Worm (Caenorhabditis elegans) whole organism, mixed stage, embryonic: ENCODE data around the gene clec-163.
A peak's percentile ranks its signal among the peaks of the same experiment; 100 is the strongest.

ENCODE experiments used
- M03D4.4 ChIP-seq: sonication (generic microtip); optimal IDR thresholded peaks from 2 replicates; lab custom pipeline; 2017; ENCODE audit warnings: mild to moderate bottlenecking, missing genetic modification characterization, missing compliant biosample characterization
- bed-3 ChIP-seq: fragments of 200-800 bp; sonication (Bioruptor generic); optimal IDR thresholded peaks from 3 replicates; lab custom pipeline; 2018; ENCODE audit warnings: mild to moderate bottlenecking, missing genetic modification characterization, moderate library complexity, missing compliant biosample characterization
- blmp-1 ChIP-seq: fragments of 150-350 bp; optimal IDR thresholded peaks from 2 replicates; lab custom pipeline; 2014; ENCODE audit warnings: missing biosample characterization, missing genetic modification characterization
- ceh-39 ChIP-seq: fragments of 150-350 bp; optimal IDR thresholded peaks from 2 replicates; lab custom pipeline; 2014; ENCODE audit warnings: missing biosample characterization, missing genetic modification characterization
- ceh-43 ChIP-seq: fragments of 200-800 bp; sonication (Bioruptor generic); optimal IDR thresholded peaks from 2 replicates; lab custom pipeline; 2018; ENCODE audit warnings: mild to moderate bottlenecking, missing genetic modification characterization, moderate library complexity, missing compliant biosample characterization
- ceh-83 ChIP-seq: fragments of 200-800 bp; sonication (Bioruptor generic); optimal IDR thresholded peaks from 2 replicates; lab custom pipeline; 2018; ENCODE audit warnings: mild to moderate bottlenecking, missing genetic modification characterization, missing compliant biosample characterization
- ces-1 ChIP-seq: fragments of 150-350 bp; optimal IDR thresholded peaks from 2 replicates; lab custom pipeline; 2014; ENCODE audit warnings: missing biosample characterization, missing genetic modification reagents, missing genetic modification characterization
- cnd-1 ChIP-seq: fragments of 200-800 bp; sonication (Bioruptor generic); optimal IDR thresholded peaks from 2 replicates; lab custom pipeline; 2018; ENCODE audit warnings: mild to moderate bottlenecking, missing genetic modification characterization, missing compliant biosample characterization
- drap-1 ChIP-seq: fragments of 200-800 bp; sonication (Bioruptor generic); optimal IDR thresholded peaks from 3 replicates; lab custom pipeline; 2018; ENCODE audit warnings: mild to moderate bottlenecking, missing genetic modification characterization, missing compliant biosample characterization
- elt-1 ChIP-seq: sonication (generic microtip); optimal IDR thresholded peaks from 2 replicates; lab custom pipeline; 2017; ENCODE audit warnings: missing genetic modification characterization, mild to moderate bottlenecking, missing compliant biosample characterization, antibody characterized with exemption, moderate library complexity, borderline replicate concordance; ENCODE audit not compliant: insufficient read depth
- elt-3 ChIP-seq: fragments of 150-350 bp; optimal IDR thresholded peaks from 2 replicates; lab custom pipeline; 2014; ENCODE audit warnings: missing biosample characterization, missing genetic modification characterization
- flh-1 ChIP-seq: fragments of 200-800 bp; sonication (Bioruptor generic); optimal IDR thresholded peaks from 2 replicates; lab custom pipeline; 2018; ENCODE audit warnings: mild to moderate bottlenecking, missing genetic modification characterization, moderate library complexity, missing compliant biosample characterization
- hlh-1 ChIP-seq: fragments of 150-350 bp; optimal IDR thresholded peaks from 2 replicates; lab custom pipeline; 2014; ENCODE audit warnings: missing biosample characterization, missing genetic modification reagents, missing genetic modification characterization
- lin-13 ChIP-seq: fragments of 150-350 bp; optimal IDR thresholded peaks from 2 replicates; lab custom pipeline; 2014; ENCODE audit warnings: missing biosample characterization, missing genetic modification characterization
- lin-32 ChIP-seq: fragments of 200-800 bp; sonication (Bioruptor generic); optimal IDR thresholded peaks from 2 replicates; lab custom pipeline; 2018; ENCODE audit warnings: mild to moderate bottlenecking, missing genetic modification characterization, missing compliant biosample characterization
- lsy-2 ChIP-seq: fragments of 150-350 bp; optimal IDR thresholded peaks from 2 replicates; lab custom pipeline; 2014; ENCODE audit warnings: missing biosample characterization, missing genetic modification characterization
- mab-5 ChIP-seq: fragments of 150-350 bp; optimal IDR thresholded peaks from 2 replicates; lab custom pipeline; 2014; ENCODE audit warnings: missing biosample characterization, missing genetic modification characterization
- mls-2 ChIP-seq: sonication (generic microtip); optimal IDR thresholded peaks from 2 replicates; lab custom pipeline; 2016; ENCODE audit warnings: mild to moderate bottlenecking, missing genetic modification characterization, moderate library complexity, missing compliant biosample characterization
- nhr-12 ChIP-seq: fragments of 150-350 bp; optimal IDR thresholded peaks from 2 replicates; lab custom pipeline; 2014; ENCODE audit warnings: missing biosample characterization, missing genetic modification characterization
- nhr-2 ChIP-seq: fragments of 150-350 bp; optimal IDR thresholded peaks from 2 replicates; lab custom pipeline; 2014; ENCODE audit warnings: missing biosample characterization, missing genetic modification characterization
- nhr-237 ChIP-seq: fragments of 150-350 bp; optimal IDR thresholded peaks from 2 replicates; lab custom pipeline; 2014; ENCODE audit warnings: missing biosample characterization, missing genetic modification characterization
- nhr-28 ChIP-seq: fragments of 150-350 bp; optimal IDR thresholded peaks from 2 replicates; lab custom pipeline; 2014; ENCODE audit warnings: missing biosample characterization, missing genetic modification characterization
- nhr-76 ChIP-seq: sonication (generic microtip); optimal IDR thresholded peaks from 2 replicates; lab custom pipeline; 2017; ENCODE audit warnings: missing biosample characterization, missing genetic modification characterization
- pha-4 ChIP-seq: fragments of 150-350 bp; optimal IDR thresholded peaks from 2 replicates; lab custom pipeline; 2018; ENCODE audit warnings: missing biosample characterization, missing genetic modification reagents, missing genetic modification characterization
- sem-2 ChIP-seq: fragments of 200-800 bp; sonication (Bioruptor generic); optimal IDR thresholded peaks from 2 replicates; lab custom pipeline; 2018; ENCODE audit warnings: mild to moderate bottlenecking, missing genetic modification characterization, missing compliant biosample characterization
- snpc-4 ChIP-seq: fragments of 150-350 bp; optimal IDR thresholded peaks from 2 replicates; lab custom pipeline; 2014; ENCODE audit warnings: missing biosample characterization, missing genetic modification characterization
- sptf-1 ChIP-seq: sonication (generic microtip); optimal IDR thresholded peaks from 2 replicates; lab custom pipeline; 2017; ENCODE audit warnings: mild to moderate bottlenecking, missing genetic modification characterization, moderate library complexity, missing compliant biosample characterization
- tbx-8 ChIP-seq: fragments of 200-800 bp; sonication (Bioruptor generic); optimal IDR thresholded peaks from 2 replicates; lab custom pipeline; 2018; ENCODE audit warnings: mild to moderate bottlenecking, missing genetic modification characterization, moderate library complexity, missing compliant biosample characterization
- unc-39 ChIP-seq: fragments of 150-350 bp; optimal IDR thresholded peaks from 2 replicates; lab custom pipeline; 2014; ENCODE audit warnings: missing biosample characterization, missing genetic modification characterization
- unc-62 ChIP-seq: fragments of 150-350 bp; optimal IDR thresholded peaks from 2 replicates; lab custom pipeline; 2014; ENCODE audit warnings: missing biosample characterization, missing genetic modification reagents, missing genetic modification characterization
- zip-8 ChIP-seq: fragments of 150-350 bp; optimal IDR thresholded peaks from 2 replicates; lab custom pipeline; 2014; ENCODE audit warnings: missing biosample characterization, missing genetic modification characterization
- ztf-11 ChIP-seq: fragments of 150-350 bp; optimal IDR thresholded peaks from 2 replicates; lab custom pipeline; 2014; ENCODE audit warnings: missing biosample characterization, missing genetic modification characterization

clec-163 gene

ce11 chrIII:10807956-10808355 lies 13.8 kb downstream of the clec-163 start (continued):
- TF ChIP-seq sptf-1 (tag; lab: Kevin White, UChicago), result no peak

DNA sequence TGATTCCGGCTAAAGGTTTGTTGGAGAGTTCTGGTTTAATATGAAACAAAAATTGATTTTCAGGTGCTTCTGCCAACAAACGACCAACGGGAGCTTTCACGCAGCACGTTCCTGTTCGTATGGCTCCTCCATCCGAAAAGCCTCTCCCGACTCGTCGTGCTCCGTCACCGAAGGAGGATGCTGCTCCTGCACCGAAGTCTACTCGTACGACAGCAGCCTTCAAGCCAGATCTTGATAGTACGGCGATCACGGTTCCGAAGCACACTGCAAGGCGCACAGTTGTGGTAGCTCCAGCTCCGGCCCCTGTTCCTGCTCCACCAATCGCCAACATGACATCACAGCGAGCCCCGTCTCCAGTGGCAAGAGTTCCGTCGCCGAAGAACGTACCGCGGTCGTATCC lies 14.7 kb downstream of the clec-163 start:
- TF ChIP-seq nhr-237 (tag; lab: Kevin White, UChicago) (no peak), flh-1 (no peak), elt-3 (no peak), lin-13 (tag; lab: Kevin White, UChicago) (no peak), blmp-1 (tag; lab: Kevin White, UChicago) (no peak), snpc-4 (tag; lab: Kevin White, UChicago) (no peak), sem-2 (GFP tag; lab: Kevin White, UChicago) (no peak), drap-1 (GFP tag; lab: Kevin White, UChicago) (no peak), ces-1 (GFP tag; lab: Kevin White, UChicago) (no peak), zip-8 (tag; lab: Kevin White, UChicago) (no peak), unc-62 (GFP tag; lab: Kevin White, UChicago) (no peak), M03D4.4 (tag; lab: Kevin White, UChicago) (no peak), elt-1 (no peak), ceh-83 (no peak), hlh-1 (tag; lab: Kevin White, UChicago) (no peak), cnd-1 (tag; lab: Kevin White, UChicago) (no peak), nhr-2 (tag; lab: Kevin White, UChicago) (no peak), lsy-2 (tag; lab: Kevin White, UChicago) (no peak)
- TF ChIP-seq, all 35 proteins: peak for 0

- TF ChIP-seq nhr-76, result no peak
- no peak for TF ChIP-seq mab-5 (tag; lab: Kevin White, UChicago)
- no peak for TF ChIP-seq sem-2 (GFP tag; lab: Kevin White, UChicago)
- TF ChIP-seq snpc-4 (tag; lab: Kevin White, UChicago), result no peak
- no peak for TF ChIP-seq lin-32 (GFP tag; lab: Kevin White, UChicago)
- TF ChIP-seq tbx-8 (GFP tag; lab: Kevin White, UChicago), result no peak
- TF ChIP-seq ces-1 (GFP tag; lab: Kevin White, UChicago), result no peak
- no peak for TF ChIP-seq drap-1 (GFP tag; lab: Kevin White, UChicago)
- no peak for TF ChIP-seq M03D4.4 (tag; lab: Kevin White, UChicago)
- no peak for TF ChIP-seq nhr-237 (tag; lab: Kevin White, UChicago)
- no peak for TF ChIP-seq bed-3 (GFP tag; lab: Kevin White, UChicago)
- TF ChIP-seq nhr-28 (tag; lab: Kevin White, UChicago), result no peak
- TF ChIP-seq, all 35 proteins: peak for 0
Observed at ce11 chrIII:10809568-10809967, 15.4 kb downstream of the clec-163 start.

- TF ChIP-seq cnd-1 (tag; lab: Kevin White, UChicago) (no peak), nhr-237 (tag; lab: Kevin White, UChicago) (no peak), mab-5 (tag; lab: Kevin White, UChicago) (no peak), unc-39 (tag; lab: Kevin White, UChicago) (no peak), ceh-39 (tag; lab: Kevin White, UChicago) (no peak), lin-32 (GFP tag; lab: Kevin White, UChicago) (no peak), blmp-1 (tag; lab: Kevin White, UChicago) (no peak), sptf-1 (tag; lab: Kevin White, UChicago) (no peak), flh-1 (no peak), nhr-76 (no peak), elt-3 (no peak), sem-2 (GFP tag; lab: Kevin White, UChicago) (no peak), ztf-11 (tag; lab: Kevin White, UChicago) (no peak), bed-3 (GFP tag; lab: Kevin White, UChicago) (no peak), M03D4.4 (tag; lab: Kevin White, UChicago) (no peak), hlh-1 (tag; lab: Kevin White, UChicago) (no peak)
Observed at ce11 chrIII:10810483-10810836, 16.3 kb downstream of the clec-163 start.

ce11 chrIII:10810837-10811814 lies 17.0 kb downstream of the clec-163 start:
- no peak for TF ChIP-seq hlh-1 (tag; lab: Kevin White, UChicago)
- no peak for TF ChIP-seq nhr-12 (tag; lab: Kevin White, UChicago)
- TF ChIP-seq ceh-43 (GFP tag; lab: Kevin White, UChicago), result no peak
- no peak for TF ChIP-seq blmp-1 (tag; lab: Kevin White, UChicago)
- TF ChIP-seq ces-1 (GFP tag; lab: Kevin White, UChicago), result no peak
- no peak for TF ChIP-seq nhr-76
- TF ChIP-seq pha-4 (tag; lab: Kevin White, UChicago), result no peak
- no peak for TF ChIP-seq ceh-39 (tag; lab: Kevin White, UChicago)
- peak; percentile 9 for TF ChIP-seq mls-2 (tag; lab: Kevin White, UChicago)
- no peak for TF ChIP-seq ztf-11 (tag; lab: Kevin White, UChicago)
- no peak for TF ChIP-seq M03D4.4 (tag; lab: Kevin White, UChicago)
- no peak for TF ChIP-seq unc-62 (GFP tag; lab: Kevin White, UChicago)
- TF ChIP-seq mab-5 (tag; lab: Kevin White, UChicago), result no peak
- TF ChIP-seq cnd-1 (tag; lab: Kevin White, UChicago), result peak; percentile 1
- peak; percentile 7 for TF ChIP-seq sptf-1 (tag; lab: Kevin White, UChicago)
